Fruit fly (Drosophila melanogaster): Measurements from ENCODE around the gene Ziz.

The Ziz gene

dm6 chr2L:7512860-7513259 is 16.8 kb upstream of the Ziz start (continued):
- TF ChIP-seq Lhr (GFP tag; optimal IDR thresholded peaks at IDR 0.05) (peak; percentile 7), CG13123 (GFP tag; optimal IDR thresholded peaks at IDR 0.05) (peak; percentile 4), ewg (GFP tag; optimal IDR thresholded peaks at IDR 0.05) (peak; percentile 37), CG9932 (GFP tag; IDR thresholded peaks at IDR 0.05) (peak; percentile 62), CG8388 (GFP tag; optimal IDR thresholded peaks at IDR 0.05) (peak; percentile 66), CG17328 (GFP tag; IDR thresholded peaks at IDR 0.05) (peak; percentile 73), NFAT (GFP tag; IDR thresholded peaks at IDR 0.05) (peak; percentile 63; the same call in 1 of the 2 replicates), CG6272 (GFP tag; IDR thresholded peaks at IDR 0.05) (peak; percentile 52; the same call in 1 of the 2 replicates), nau (GFP tag; optimal IDR thresholded peaks at IDR 0.05) (peak; percentile 36), jing (GFP tag; optimal IDR thresholded peaks at IDR 0.05) (peak; percentile 13), CG4617 (GFP tag; optimal IDR thresholded peaks at IDR 0.05; ENCODE audit: borderline replicate concordance) (peak; percentile 46), CG6254 (GFP tag; optimal IDR thresholded peaks at IDR 0.05) (peak; percentile 77), CG11695 (GFP tag; IDR thresholded peaks at IDR 0.05) (peak; percentile 77), bowl (GFP tag; IDR thresholded peaks at IDR 0.05) (0 out of 2 replicates have a peak, but pooled peaks have one; percentile 35), B-H1 (GFP tag; IDR thresholded peaks at IDR 0.05) (peak; percentile 42; the same call in 2 of the 3 replicates), CG10147 (GFP tag; optimal IDR thresholded peaks at IDR 0.05) (peak; percentile 63), CG10462 (GFP tag; optimal IDR thresholded peaks at IDR 0.05) (peak; percentile 59), sob (GFP tag; IDR thresholded peaks at IDR 0.05) (peak; percentile 63; the same call in 1 of the 2 replicates), CG18764 (GFP tag; optimal IDR thresholded peaks at IDR 0.05) (peak; percentile 70), CG9609 (GFP tag; optimal IDR thresholded peaks at IDR 0.05) (peak; percentile 57), Hand (GFP tag; optimal IDR thresholded peaks at IDR 0.05) (peak; percentile 76), nerfin-1 (tag; optimal IDR thresholded peaks at IDR 0.05) (peak; percentile 56), salm (tag; optimal IDR thresholded peaks at IDR 0.05) (no peak), CG11696 (GFP tag; IDR thresholded peaks at IDR 0.05) (0 out of 2 replicates have a peak, but pooled peaks have one; percentile 29), yki (optimal IDR thresholded peaks at IDR 0.05) (no peak), CG8478 (optimal IDR thresholded peaks at IDR 0.05) (no peak), CG12769 (tag; optimal IDR thresholded peaks at IDR 0.05) (peak; percentile 71), CG11723 (GFP tag; optimal IDR thresholded peaks at IDR 0.05) (peak; percentile 62), Xrp1 (GFP tag; IDR thresholded peaks at IDR 0.05) (peak; percentile 91), vnd (GFP tag; IDR thresholded peaks at IDR 0.05; ENCODE audit: partially characterized antibody) (no peak), CG11247 (GFP tag; IDR thresholded peaks at IDR 0.05) (peak; percentile 49; the same call in 1 of the 2 replicates), CG9215 (GFP tag; IDR thresholded peaks at IDR 0.05) (peak; percentile 50), CG7786 (GFP tag; optimal IDR thresholded peaks at IDR 0.05) (peak; percentile 80), crol (GFP tag; IDR thresholded peaks at IDR 0.05) (peak; percentile 44), scrt (GFP tag; optimal IDR thresholded peaks at IDR 0.05) (peak; percentile 67), pros (GFP tag; optimal IDR thresholded peaks at IDR 0.05) (peak; percentile 53), CG30403 (GFP tag; optimal IDR thresholded peaks at IDR 0.05) (peak; percentile 81), CG10654 (GFP tag; optimal IDR thresholded peaks at IDR 0.05) (peak; percentile 67), CG32532 (GFP tag; IDR thresholded peaks at IDR 0.05) (peak; percentile 81), bab2 (GFP tag; optimal IDR thresholded peaks at IDR 0.05) (peak; percentile 63), pb (GFP tag; optimal IDR thresholded peaks at IDR 0.05) (peak; percentile 70), CG13624 (GFP tag; optimal IDR thresholded peaks at IDR 0.05) (peak; percentile 37), btn (GFP tag; optimal IDR thresholded peaks at IDR 0.05) (peak; percentile 30), CG8924 (tag; optimal IDR thresholded peaks at IDR 0.05) (peak; percentile 81), Sox102F (GFP tag; optimal IDR thresholded peaks at IDR 0.05) (peak; percentile 58), CG6683 (GFP tag; optimal IDR thresholded peaks at IDR 0.05) (peak; percentile 61), CG4404 (GFP tag; IDR thresholded peaks at IDR 0.05) (peak; percentile 83), H2.0 (GFP tag; IDR thresholded peaks at IDR 0.05) (peak; percentile 72), Dfd (GFP tag; optimal IDR thresholded peaks at IDR 0.05) (no peak), Fer3 (tag; optimal IDR thresholded peaks at IDR 0.05) (peak; percentile 72), tap (tag; optimal IDR thresholded peaks at IDR 0.05) (peak; percentile 73), CG1529 (GFP tag; optimal IDR thresholded peaks at IDR 0.05) (peak; percentile 39)

Data from whole organism, embryonic.